Fruit fly (Drosophila melanogaster) whole organism, wandering third instar larva: Measurements from ENCODE around the gene Polr1F.
A peak's percentile ranks its signal among the peaks of the same experiment; 100 is the strongest.

Experiments
- Abd-B ChIP-seq: fragments of >200 bp; optimal IDR thresholded peaks from 2 replicates; lab custom pipeline; 2017; ENCODE audit warnings: missing biosample characterization, missing genetic modification characterization
- CG32264 ChIP-seq: fragments of 200-800 bp; sonication (Bioruptor generic); optimal IDR thresholded peaks from 2 replicates; lab custom pipeline; 2016; ENCODE audit warnings: missing biosample characterization, missing genetic modification characterization
- CG9705 ChIP-seq: fragments of 200-800 bp; sonication (Bioruptor generic); optimal IDR thresholded peaks from 2 replicates; lab custom pipeline; 2018; ENCODE audit warnings: missing biosample characterization, mild to moderate bottlenecking, missing genetic modification characterization
- CrebA ChIP-seq: fragments of 200-800 bp; sonication (Bioruptor generic); optimal IDR thresholded peaks from 2 replicates; lab custom pipeline; 2016; ENCODE audit warnings: missing biosample characterization, mild to moderate bottlenecking, missing genetic modification characterization, borderline replicate concordance
- Dfd ChIP-seq: fragments of >200 bp; optimal IDR thresholded peaks from 2 replicates; lab custom pipeline; 2017; ENCODE audit warnings: missing biosample characterization, missing genetic modification characterization
- Dif ChIP-seq: fragments of 200-275, 200-300 bp; sonication (Bioruptor generic); optimal IDR thresholded peaks from 2 replicates; lab custom pipeline; 2018; ENCODE audit warnings: missing biosample characterization, missing genetic modification characterization; ENCODE audit not compliant: partially characterized antibody
- GATAd ChIP-seq: sonication (Bioruptor generic); optimal IDR thresholded peaks from 2 replicates; lab custom pipeline; 2016; ENCODE audit warnings: missing biosample characterization, missing genetic modification characterization
- HLH106 ChIP-seq: fragments of 200-800 bp; optimal IDR thresholded peaks from 3 replicates; lab custom pipeline; 2019; ENCODE audit warnings: missing biosample characterization, mild to moderate bottlenecking, missing genetic modification characterization, moderate library complexity
- Hnf4 ChIP-seq: fragments of 200-800 bp; sonication (Bioruptor generic); optimal IDR thresholded peaks from 2 replicates; lab custom pipeline; 2016; ENCODE audit warnings: missing biosample characterization, mild to moderate bottlenecking, missing genetic modification characterization
- Hr78 ChIP-seq: fragments of >200 bp; optimal IDR thresholded peaks from 2 replicates; lab custom pipeline; 2017; ENCODE audit warnings: missing biosample characterization, missing genetic modification characterization
- Hr83 ChIP-seq: fragments of 200-300 bp; sonication (Bioruptor generic); optimal IDR thresholded peaks from 2 replicates; lab custom pipeline; 2016; ENCODE audit warnings: missing biosample characterization, mild to moderate bottlenecking, missing genetic modification characterization, moderate library complexity; ENCODE audit not compliant: poor library complexity, severe bottlenecking
- Jra ChIP-seq: sonication (Bioruptor generic); optimal IDR thresholded peaks from 2 replicates; lab custom pipeline; 2016; ENCODE audit warnings: missing biosample characterization, missing genetic modification characterization
- Mio ChIP-seq: sonication (Bioruptor generic); optimal IDR thresholded peaks from 2 replicates; lab custom pipeline; 2016; ENCODE audit warnings: missing biosample characterization, missing genetic modification characterization
- Myc ChIP-seq: fragments of >200 bp; optimal IDR thresholded peaks from 2 replicates; lab custom pipeline; 2017
- N ChIP-seq: fragments of >200 bp; optimal IDR thresholded peaks from 2 replicates; lab custom pipeline; 2018; ENCODE audit warnings: missing biosample characterization, missing external identifiers, missing genetic modification characterization
- OdsH ChIP-seq: fragments of 200-800 bp; sonication (Bioruptor generic); optimal IDR thresholded peaks from 2 replicates; lab custom pipeline; 2016; ENCODE audit warnings: missing biosample characterization, mild to moderate bottlenecking, missing genetic modification characterization
- Rel ChIP-seq, 2 experiments: fragments of 200-800 bp; sonication (Bioruptor generic) in 1 of 2; optimal IDR thresholded peaks; 2 replicates in 1 of 2; 3 replicates in 1 of 2; lab custom pipeline; 2016 to 2019; ENCODE audit warnings: mild to moderate bottlenecking in 2 of 2, missing biosample characterization in 2 of 2, missing genetic modification characterization in 2 of 2, moderate library complexity in 1 of 2
- Sp1 ChIP-seq: fragments of 200-800 bp; sonication (Bioruptor generic); optimal IDR thresholded peaks from 3 replicates; lab custom pipeline; 2019; ENCODE audit warnings: missing biosample characterization, mild to moderate bottlenecking, missing genetic modification characterization, moderate library complexity
- Vsx2 ChIP-seq: fragments of 200-300, 225-300 bp; sonication (Bioruptor generic); optimal IDR thresholded peaks from 2 replicates; lab custom pipeline; 2018; ENCODE audit warnings: missing biosample characterization, missing genetic modification characterization; ENCODE audit not compliant: partially characterized antibody
- br ChIP-seq: fragments of 200-800 bp; sonication (Bioruptor generic); optimal IDR thresholded peaks from 2 replicates; lab custom pipeline; 2016; ENCODE audit warnings: missing biosample characterization, missing genetic modification characterization
- brk ChIP-seq: fragments of 200-800 bp; sonication (Bioruptor generic); optimal IDR thresholded peaks from 2 replicates; lab custom pipeline; 2016; ENCODE audit warnings: missing biosample characterization, mild to moderate bottlenecking, missing genetic modification characterization
- dl ChIP-seq, 2 experiments: fragments of 175-275, 200-275 bp in 1 of 2; fragments of 200-275 bp in 1 of 2; sonication (Bioruptor generic); optimal IDR thresholded peaks; lab custom pipeline; 2018; ENCODE audit warnings: mild to moderate bottlenecking in 2 of 2, missing biosample characterization in 2 of 2, missing genetic modification characterization in 2 of 2, moderate library complexity in 2 of 2; ENCODE audit not compliant: partially characterized antibody in 2 of 2, insufficient read depth in 1 of 2
- dmrt93B ChIP-seq: fragments of 200-800 bp; sonication (Bioruptor generic); optimal IDR thresholded peaks from 2 replicates; lab custom pipeline; 2018; ENCODE audit warnings: missing biosample characterization, mild to moderate bottlenecking, missing genetic modification characterization
- dsf ChIP-seq: sonication (Bioruptor generic); optimal IDR thresholded peaks from 2 replicates; lab custom pipeline; 2016; ENCODE audit warnings: missing biosample characterization, missing genetic modification characterization, borderline replicate concordance
- ey ChIP-seq: fragments of 200-800 bp; sonication (Bioruptor generic); optimal IDR thresholded peaks from 2 replicates; lab custom pipeline; 2016; ENCODE audit warnings: missing biosample characterization, missing genetic modification characterization
- foxo ChIP-seq, 2 experiments: fragments of 200-800 bp; sonication (Bioruptor generic); optimal IDR thresholded peaks; 2 replicates in 1 of 2; 3 replicates in 1 of 2; lab custom pipeline; 2016 to 2017; ENCODE audit warnings: missing biosample characterization in 2 of 2, missing genetic modification characterization in 2 of 2
- fru ChIP-seq: fragments of 200-800 bp; sonication (Bioruptor generic); optimal IDR thresholded peaks from 3 replicates; lab custom pipeline; 2016; ENCODE audit warnings: missing biosample characterization, mild to moderate bottlenecking, missing genetic modification characterization
- h ChIP-seq: fragments of 200-800 bp; sonication (Bioruptor generic); optimal IDR thresholded peaks from 3 replicates; lab custom pipeline; 2016; ENCODE audit warnings: missing biosample characterization, mild to moderate bottlenecking, missing genetic modification characterization
- jim ChIP-seq: fragments of 175-275, 200-325 bp; sonication (Bioruptor generic); optimal IDR thresholded peaks from 2 replicates; lab custom pipeline; 2016; ENCODE audit warnings: missing biosample characterization, mild to moderate bottlenecking, missing genetic modification characterization
- lola ChIP-seq: fragments of >200 bp; optimal IDR thresholded peaks from 2 replicates; lab custom pipeline; 2017; ENCODE audit warnings: missing biosample characterization, missing genetic modification characterization
- pan ChIP-seq: fragments of >200 bp; optimal IDR thresholded peaks from 2 replicates; lab custom pipeline; 2017
- psq ChIP-seq: fragments of 200-800 bp; sonication (Bioruptor generic); optimal IDR thresholded peaks from 3 replicates; lab custom pipeline; 2017; ENCODE audit warnings: missing biosample characterization, mild to moderate bottlenecking, missing genetic modification characterization, moderate library complexity
- rgr ChIP-seq: fragments of 200-800 bp; sonication (Bioruptor generic); optimal IDR thresholded peaks from 3 replicates; lab custom pipeline; 2016; ENCODE audit warnings: missing biosample characterization, mild to moderate bottlenecking, missing genetic modification characterization
- sage ChIP-seq: fragments of 200-800 bp; sonication (Bioruptor generic); optimal IDR thresholded peaks from 2 replicates; lab custom pipeline; 2016; ENCODE audit warnings: missing biosample characterization, mild to moderate bottlenecking, missing genetic modification characterization
- sv ChIP-seq: fragments of 200-800 bp; sonication (Bioruptor generic); optimal IDR thresholded peaks from 3 replicates; lab custom pipeline; 2016; ENCODE audit warnings: missing biosample characterization, missing genetic modification characterization
- tai ChIP-seq: sonication (Bioruptor generic); optimal IDR thresholded peaks from 2 replicates; lab custom pipeline; 2016; ENCODE audit warnings: missing biosample characterization, missing genetic modification characterization
- usp ChIP-seq: fragments of >200 bp; optimal IDR thresholded peaks from 2 replicates; lab custom pipeline; 2017; ENCODE audit warnings: missing biosample characterization, missing genetic modification characterization
- woc ChIP-seq: sonication (Bioruptor generic); optimal IDR thresholded peaks from 2 replicates; lab custom pipeline; 2016; ENCODE audit warnings: missing biosample characterization, mild to moderate bottlenecking, missing genetic modification characterization

The Polr1F gene

dm6 chr2L:6922091-6922753 is 14.6 kb upstream of the Polr1F start (continued):
- TF ChIP-seq foxo (GFP tag; optimal IDR thresholded peaks at IDR 0.05; lab: Kevin White, UChicago) (peak in 1 of 2 experiments; percentile 84), Vsx2 (no peak), dl (GFP tag; optimal IDR thresholded peaks at IDR 0.05; lab: Kevin White, UChicago; ENCODE audit: insufficient read depth in 1 of 2, partially characterized antibody in 2 of 2) (peak in 1 of 2 experiments; percentile 35), Hr83 (GFP tag; lab: Kevin White, UChicago) (peak; percentile 46), Abd-B (GFP tag; lab: Kevin White, UChicago) (no peak), OdsH (peak; percentile 82), psq (GFP tag; lab: Kevin White, UChicago) (peak; percentile 45), br (GFP tag; lab: Kevin White, UChicago) (peak; percentile 74), sv (GFP tag; lab: Kevin White, UChicago) (peak; percentile 31), tai (no peak)

dm6 chr2L:6921360-6922090 is 13.9 kb upstream of the Polr1F start:
- TF ChIP-seq fru (GFP tag; lab: Kevin White, UChicago) (peak; percentile 29), psq (GFP tag; lab: Kevin White, UChicago) (peak; percentile 88), Myc (lab: Kevin White, UChicago) (peak; percentile 1), Sp1 (GFP tag; lab: Kevin White, UChicago) (peak; percentile 3), sv (GFP tag; lab: Kevin White, UChicago) (no peak), br (GFP tag; lab: Kevin White, UChicago) (no peak), ey (no peak), Abd-B (GFP tag; lab: Kevin White, UChicago) (no peak), h (peak; percentile 30), CG9705 (GFP tag; lab: Kevin White, UChicago) (no peak), Rel (GFP tag; optimal IDR thresholded peaks at IDR 0.05; lab: Kevin White, UChicago) (no peak), Rel (tag; optimal IDR thresholded peaks at IDR 0.05; lab: Kevin White, UChicago) (peak; percentile 66)

- TF ChIP-seq Dfd (no peak), Mio (GFP tag; lab: Kevin White, UChicago) (no peak), GATAd (no peak), N (peak; percentile 79), Hr83 (GFP tag; lab: Kevin White, UChicago) (peak; percentile 45), usp (GFP tag; lab: Kevin White, UChicago) (no peak), sv (GFP tag; lab: Kevin White, UChicago) (no peak), tai (no peak), h (no peak), psq (GFP tag; lab: Kevin White, UChicago) (no peak), fru (GFP tag; lab: Kevin White, UChicago) (no peak), foxo (GFP tag; optimal IDR thresholded peaks at IDR 0.05; lab: Kevin White, UChicago) (no peak), sage (GFP tag; lab: Kevin White, UChicago) (no peak), pan (lab: Kevin White, UChicago) (no peak), CrebA (GFP tag; lab: Kevin White, UChicago) (no peak), rgr (GFP tag; lab: Kevin White, UChicago) (peak; percentile 1), Hnf4 (no peak), Hr78 (GFP tag; lab: Kevin White, UChicago) (no peak), woc (peak; percentile 6), Dif (GFP tag; lab: Kevin White, UChicago) (no peak), CG32264 (GFP tag; lab: Kevin White, UChicago) (no peak), brk (no peak), dmrt93B (GFP tag; lab: Kevin White, UChicago) (no peak), HLH106 (tag; lab: Kevin White, UChicago) (no peak), Abd-B (GFP tag; lab: Kevin White, UChicago) (no peak), jim (no peak), Vsx2 (no peak), ey (no peak), CG9705 (GFP tag; lab: Kevin White, UChicago) (no peak), Myc (lab: Kevin White, UChicago) (no peak), OdsH (no peak), dl (GFP tag; optimal IDR thresholded peaks at IDR 0.05; lab: Kevin White, UChicago; ENCODE audit: insufficient read depth in 1 of 2, partially characterized antibody in 2 of 2) (no peak), Sp1 (GFP tag; lab: Kevin White, UChicago) (no peak), br (GFP tag; lab: Kevin White, UChicago) (no peak), lola (GFP tag; lab: Kevin White, UChicago) (peak; percentile 34), Rel (GFP tag; optimal IDR thresholded peaks at IDR 0.05; lab: Kevin White, UChicago) (no peak), Rel (tag; optimal IDR thresholded peaks at IDR 0.05; lab: Kevin White, UChicago) (no peak), dsf (GFP tag; lab: Kevin White, UChicago) (no peak), Jra (GFP tag; lab: Kevin White, UChicago) (no peak)
Measured at dm6 chr2L:6920661-6921359, 13.2 kb upstream of the Polr1F start, which contains the start of gene Hrb27C. Hrb27C (plus strand) TSS chr2L:6920704.
